Fruit fly (Drosophila melanogaster): ENCODE results near the gene Cp15.
A peak's percentile ranks its signal among the peaks of the same experiment; 100 is the strongest.

The Cp15 gene

dm6 chr3L:8712913-8713312 is 15.4 kb upstream of the Cp15 start (continued):
- TF ChIP-seq CG16863 (GFP tag; optimal IDR thresholded peaks at IDR 0.05): no peak
- TF ChIP-seq esg (GFP tag; conservative IDR thresholded peaks at IDR 0.05): no peak
- TF ChIP-seq CG4282 (GFP tag; optimal IDR thresholded peaks at IDR 0.05): no peak
- no peak for TF ChIP-seq CG43689 (GFP tag; IDR thresholded peaks at IDR 0.05)
- no peak for TF ChIP-seq CG2116 (GFP tag; optimal IDR thresholded peaks at IDR 0.05)
- TF ChIP-seq nom (GFP tag; optimal IDR thresholded peaks at IDR 0.05): no peak
- TF ChIP-seq nmo (GFP tag; optimal IDR thresholded peaks at IDR 0.05): peak; percentile 44
- no peak for TF ChIP-seq wdn (GFP tag; IDR thresholded peaks at IDR 0.05)
- no peak for TF ChIP-seq MTF-1 (GFP tag; optimal IDR thresholded peaks at IDR 0.05; ENCODE audit: borderline replicate concordance)
- TF ChIP-seq zfh2 (GFP tag; optimal IDR thresholded peaks at IDR 0.05): no peak
- no peak for TF ChIP-seq fd3F (GFP tag; optimal IDR thresholded peaks at IDR 0.05)
- TF ChIP-seq CG4617 (GFP tag; optimal IDR thresholded peaks at IDR 0.05; ENCODE audit: borderline replicate concordance): no peak
- TF ChIP-seq CG18262 (tag; optimal IDR thresholded peaks at IDR 0.05): peak; percentile 29
- TF ChIP-seq CG6254 (GFP tag; optimal IDR thresholded peaks at IDR 0.05): no peak
- no peak for TF ChIP-seq Bgb (GFP tag; IDR thresholded peaks at IDR 0.05; ENCODE audit: partially characterized antibody)
- no peak for TF ChIP-seq da (GFP tag; optimal IDR thresholded peaks at IDR 0.05)
- no peak for TF ChIP-seq CG10431 (GFP tag; optimal IDR thresholded peaks at IDR 0.05)
- TF ChIP-seq mam (GFP tag; optimal IDR thresholded peaks at IDR 0.05): no peak
- TF ChIP-seq bab2 (GFP tag; optimal IDR thresholded peaks at IDR 0.05): no peak
- no peak for TF ChIP-seq Dad (GFP tag; optimal IDR thresholded peaks at IDR 0.05)
- no peak for TF ChIP-seq her (GFP tag; optimal IDR thresholded peaks at IDR 0.05)
- no peak for TF ChIP-seq CG4404 (GFP tag; IDR thresholded peaks at IDR 0.05)
- no peak for TF ChIP-seq CG12299 (tag; optimal IDR thresholded peaks at IDR 0.05)
- TF ChIP-seq CG3407 (GFP tag; optimal IDR thresholded peaks at IDR 0.05): no peak
- TF ChIP-seq B-H2 (GFP tag; optimal IDR thresholded peaks at IDR 0.05): no peak
- TF ChIP-seq Bteb2 (GFP tag; optimal IDR thresholded peaks at IDR 0.05): no peak
- TF ChIP-seq CG4328 (GFP tag; optimal IDR thresholded peaks at IDR 0.05): no peak
- no peak for TF ChIP-seq gro (GFP tag; optimal IDR thresholded peaks at IDR 0.05)
- TF ChIP-seq CG7556 (GFP tag; optimal IDR thresholded peaks at IDR 0.05): peak; percentile 33
- TF ChIP-seq schlank (tag; optimal IDR thresholded peaks at IDR 0.05): no peak
- peak; percentile 2 for TF ChIP-seq CG14710 (tag; optimal IDR thresholded peaks at IDR 0.05)
- TF ChIP-seq crp (GFP tag; optimal IDR thresholded peaks at IDR 0.05): no peak
- no peak for TF ChIP-seq sd (tag; optimal IDR thresholded peaks at IDR 0.05)
- no peak for TF ChIP-seq Spps (tag; optimal IDR thresholded peaks at IDR 0.05)
- TF ChIP-seq CG42726 (GFP tag; IDR thresholded peaks at IDR 0.05; ENCODE audit: partially characterized antibody): no peak
- TF ChIP-seq Xrp1 (GFP tag; IDR thresholded peaks at IDR 0.05): no peak; the same call in 1 of the 2 replicates
- TF ChIP-seq Ravus (GFP tag; IDR thresholded peaks at IDR 0.05): no peak
- no peak for TF ChIP-seq CG3163 (GFP tag; optimal IDR thresholded peaks at IDR 0.05)
- TF ChIP-seq CG6272 (GFP tag; IDR thresholded peaks at IDR 0.05): no peak
- TF ChIP-seq CG4360 (GFP tag; IDR thresholded peaks at IDR 0.05): no peak
- TF ChIP-seq CG31365 (tag; optimal IDR thresholded peaks at IDR 0.05): no peak
- no peak for TF ChIP-seq jumu (GFP tag; optimal IDR thresholded peaks at IDR 0.05)
- no peak for TF ChIP-seq tap (tag; optimal IDR thresholded peaks at IDR 0.05)
- peak; percentile 47 for TF ChIP-seq CG11504 (tag; optimal IDR thresholded peaks at IDR 0.05)
- TF ChIP-seq CG10654 (GFP tag; optimal IDR thresholded peaks at IDR 0.05): no peak
- TF ChIP-seq tup (GFP tag; optimal IDR thresholded peaks at IDR 0.05): no peak
- no peak for TF ChIP-seq hbn (GFP tag; IDR thresholded peaks at IDR 0.05; ENCODE audit: partially characterized antibody)
- no peak for TF ChIP-seq yki (optimal IDR thresholded peaks at IDR 0.05)
- no peak for TF ChIP-seq pzg (GFP tag; optimal IDR thresholded peaks at IDR 0.05)
- peak; percentile 33 for TF ChIP-seq CG1233 (GFP tag; optimal IDR thresholded peaks at IDR 0.05)
- no peak for TF ChIP-seq CG2199 (GFP tag; IDR thresholded peaks at IDR 0.05)
- TF ChIP-seq CG13123 (GFP tag; optimal IDR thresholded peaks at IDR 0.05): no peak

Measured in whole organism, embryonic.